Fruit fly (Drosophila melanogaster) whole organism, embryonic: ENCODE data around the gene lilli.

Experiments
- Ada2b ChIP-seq: fragments of 200-800 bp; sonication (Bioruptor generic); IDR thresholded peaks from 2 replicates; pipeline ENCODE4 v1.3.6; 2022; ENCODE audit warnings: missing biosample characterization, missing genetic modification characterization
- B-H1 ChIP-seq: fragments of 200-800 bp; sonication (Bioruptor generic); IDR thresholded peaks from 3 replicates; pipeline ENCODE4 v1.3.6; 2022; ENCODE audit warnings: missing biosample characterization, missing genetic modification characterization
- B-H2 ChIP-seq: fragments of 200-800 bp; sonication (Bioruptor generic); optimal IDR thresholded peaks from 2 replicates; lab custom pipeline; 2018; ENCODE audit warnings: missing biosample characterization, mild to moderate bottlenecking, missing genetic modification characterization
- BEAF-32 ChIP-seq: fragments of 200-800 bp; sonication (Bioruptor generic); optimal IDR thresholded peaks from 3 replicates; lab custom pipeline; 2017; ENCODE audit warnings: missing biosample characterization, missing genetic modification characterization, mild to moderate bottlenecking, moderate library complexity, missing genetic modification reagents
- Blimp-1 ChIP-seq: fragments of 200-800 bp; sonication (Bioruptor generic); optimal IDR thresholded peaks from 3 replicates; lab custom pipeline; 2018; ENCODE audit warnings: missing biosample characterization, missing genetic modification characterization, mild to moderate bottlenecking, moderate library complexity, missing genetic modification reagents
- C15 ChIP-seq: fragments of 200-800 bp; sonication (Bioruptor generic); IDR thresholded peaks from 3 replicates; pipeline ENCODE4 v1.3.6; 2022; ENCODE audit warnings: missing biosample characterization, missing genetic modification characterization
- CG11085 ChIP-seq: fragments of 200-800 bp; sonication (Bioruptor generic); IDR thresholded peaks from 2 replicates; pipeline ENCODE4 v1.3.6; 2022; ENCODE audit warnings: missing biosample characterization, missing genetic modification characterization
- CG12071 ChIP-seq: fragments of 200-800 bp; sonication (Bioruptor generic); optimal IDR thresholded peaks from 3 replicates; lab custom pipeline; 2018; ENCODE audit warnings: missing biosample characterization, mild to moderate bottlenecking, missing genetic modification characterization
- CG12236 ChIP-seq: fragments of 200-800 bp; sonication (Bioruptor generic); optimal IDR thresholded peaks from 2 replicates; lab custom pipeline; 2016; ENCODE audit warnings: missing biosample characterization, missing genetic modification characterization
- CG12744 ChIP-seq: fragments of 200-800 bp; sonication (Bioruptor generic); optimal IDR thresholded peaks from 2 replicates; lab custom pipeline; 2016; ENCODE audit warnings: missing biosample characterization, missing genetic modification characterization
- CG12942 ChIP-seq: fragments of 200-800 bp; sonication (Bioruptor generic); optimal IDR thresholded peaks from 3 replicates; lab custom pipeline; 2016; ENCODE audit warnings: missing biosample characterization, missing genetic modification characterization
- CG17802 ChIP-seq: fragments of 200-800 bp; sonication (Bioruptor generic); optimal IDR thresholded peaks from 2 replicates; lab custom pipeline; 2018; ENCODE audit warnings: missing biosample characterization, mild to moderate bottlenecking, missing genetic modification characterization, moderate library complexity
- CG2875 ChIP-seq: fragments of 200-800 bp; sonication (Bioruptor generic); optimal IDR thresholded peaks from 2 replicates; lab custom pipeline; 2017; ENCODE audit warnings: missing biosample characterization, mild to moderate bottlenecking, missing genetic modification characterization, missing genetic modification reagents
- CG31441 ChIP-seq: fragments of 200-800 bp; sonication (Bioruptor generic); IDR thresholded peaks from 2 replicates; pipeline ENCODE4 v1.3.6; 2022; ENCODE audit warnings: missing biosample characterization, missing genetic modification characterization
- CG3407 ChIP-seq: fragments of 200-800 bp; sonication (Bioruptor generic); optimal IDR thresholded peaks from 2 replicates; lab custom pipeline; 2018; ENCODE audit warnings: missing biosample characterization, mild to moderate bottlenecking, missing genetic modification characterization
- CG4820 ChIP-seq: fragments of 200-800 bp; sonication (Bioruptor generic); optimal IDR thresholded peaks from 3 replicates; lab custom pipeline; 2016; ENCODE audit warnings: missing biosample characterization, missing genetic modification characterization
- CG6272 ChIP-seq: fragments of 200-800 bp; sonication (Bioruptor generic); IDR thresholded peaks from 2 replicates; pipeline ENCODE4 v1.3.6; 2022; ENCODE audit warnings: missing biosample characterization, missing genetic modification characterization
- CG6854 ChIP-seq: fragments of 200-800 bp; sonication (Bioruptor generic); optimal IDR thresholded peaks from 3 replicates; lab custom pipeline; 2017; ENCODE audit warnings: missing biosample characterization, mild to moderate bottlenecking, missing genetic modification characterization
- CG8089 ChIP-seq: fragments of 200-800 bp; sonication (Bioruptor generic); optimal IDR thresholded peaks from 3 replicates; lab custom pipeline; 2016; ENCODE audit warnings: missing biosample characterization, missing genetic modification characterization
- CG8924 ChIP-seq: fragments of 200-800 bp; optimal IDR thresholded peaks from 3 replicates; lab custom pipeline; 2019; ENCODE audit warnings: missing biosample characterization, mild to moderate bottlenecking, missing genetic modification characterization, moderate library complexity
- CG9215 ChIP-seq: fragments of 200-800 bp; sonication (Bioruptor generic); IDR thresholded peaks from 2 replicates; pipeline ENCODE4 v1.3.6; 2022; ENCODE audit warnings: missing biosample characterization, missing genetic modification characterization
- CG9817 ChIP-seq: fragments of 200-800 bp; sonication (Bioruptor generic); optimal IDR thresholded peaks from 2 replicates; lab custom pipeline; 2018; ENCODE audit warnings: missing biosample characterization, mild to moderate bottlenecking, missing genetic modification characterization, moderate library complexity
- CTCF ChIP-seq: fragments of 200-800 bp; sonication (Bioruptor generic); optimal IDR thresholded peaks from 2 replicates; lab custom pipeline; 2017; ENCODE audit warnings: missing biosample characterization, mild to moderate bottlenecking, missing genetic modification characterization, moderate library complexity
- Dll ChIP-seq: fragments of 200-800 bp; sonication (Bioruptor generic); IDR thresholded peaks from 4 replicates; pipeline ENCODE4 v1.3.6; 2022; ENCODE audit warnings: missing biosample characterization, missing genetic modification characterization; ENCODE audit not compliant: partially characterized antibody
- HHEX ChIP-seq: fragments of 200-800 bp; sonication (Bioruptor generic); optimal IDR thresholded peaks from 3 replicates; lab custom pipeline; 2017; ENCODE audit warnings: missing biosample characterization, mild to moderate bottlenecking, missing genetic modification characterization, missing genetic modification reagents
- Hsf ChIP-seq: fragments of 200-800 bp; sonication (Bioruptor generic); optimal IDR thresholded peaks from 3 replicates; lab custom pipeline; 2016; ENCODE audit warnings: missing biosample characterization, missing genetic modification characterization
- Nf-YB ChIP-seq: fragments of 200-800 bp; sonication (Bioruptor generic); optimal IDR thresholded peaks from 3 replicates; lab custom pipeline; 2019; ENCODE audit warnings: missing biosample characterization, mild to moderate bottlenecking, missing genetic modification characterization, moderate library complexity
- Opbp ChIP-seq: fragments of 200-800 bp; sonication (Bioruptor generic); IDR thresholded peaks from 3 replicates; pipeline ENCODE4 v1.3.6; 2022; ENCODE audit warnings: missing biosample characterization, missing genetic modification characterization; ENCODE audit not compliant: partially characterized antibody
- Rfx ChIP-seq: fragments of 200-800 bp; sonication (Bioruptor generic); IDR thresholded peaks from 2 replicates; pipeline ENCODE4 v1.3.6; 2022; ENCODE audit warnings: missing biosample characterization, missing genetic modification characterization
- Side ChIP-seq: fragments of 200-800 bp; sonication (Bioruptor generic); optimal IDR thresholded peaks from 2 replicates; lab custom pipeline; 2016; ENCODE audit warnings: missing biosample characterization, missing genetic modification characterization
- Sox102F ChIP-seq: fragments of 200-800 bp; sonication (Bioruptor generic); optimal IDR thresholded peaks from 2 replicates; lab custom pipeline; 2018; ENCODE audit warnings: missing biosample characterization, mild to moderate bottlenecking, missing genetic modification characterization, moderate library complexity
- ato ChIP-seq: fragments of 200-800 bp; sonication (Bioruptor generic); IDR thresholded peaks from 2 replicates; pipeline ENCODE4 v1.3.6; 2022; ENCODE audit warnings: missing biosample characterization, missing genetic modification characterization; ENCODE audit not compliant: partially characterized antibody
- chn ChIP-seq: fragments of 200-800 bp; sonication (Bioruptor generic); optimal IDR thresholded peaks from 2 replicates; lab custom pipeline; 2016; ENCODE audit warnings: missing biosample characterization, missing genetic modification characterization
- ci ChIP-seq: fragments of 200-800 bp; sonication (Bioruptor generic); IDR thresholded peaks from 3 replicates; pipeline ENCODE4 v1.3.6; 2022; ENCODE audit warnings: missing biosample characterization, missing genetic modification characterization
- croc ChIP-seq: fragments of 200-800 bp; sonication (Bioruptor generic); conservative IDR thresholded peaks from 3 replicates; pipeline ENCODE4 v1.3.6; 2022; ENCODE audit warnings: missing biosample characterization, missing genetic modification characterization
- dimm ChIP-seq: fragments of 200-800 bp; sonication (Bioruptor generic); IDR thresholded peaks from 2 replicates; pipeline ENCODE4 v1.3.6; 2022; ENCODE audit warnings: missing biosample characterization, missing genetic modification characterization
- gce ChIP-seq: fragments of 200-800 bp; sonication (Bioruptor generic); IDR thresholded peaks from 3 replicates; pipeline ENCODE4 v1.3.6; 2022; ENCODE audit warnings: missing biosample characterization, missing genetic modification characterization
- gem ChIP-seq: fragments of 200-800 bp; sonication (Bioruptor generic); optimal IDR thresholded peaks from 2 replicates; lab custom pipeline; 2019; ENCODE audit warnings: missing biosample characterization, mild to moderate bottlenecking, missing genetic modification characterization, moderate library complexity
- gsb-n ChIP-seq: fragments of 200-800 bp; sonication (Bioruptor generic); optimal IDR thresholded peaks from 3 replicates; lab custom pipeline; 2018; ENCODE audit warnings: missing biosample characterization, mild to moderate bottlenecking, missing genetic modification characterization
- ind ChIP-seq: fragments of 200-800 bp; sonication (Bioruptor generic); optimal IDR thresholded peaks from 3 replicates; lab custom pipeline; 2016; ENCODE audit warnings: missing biosample characterization, missing genetic modification characterization
- klu ChIP-seq: fragments of 200-800 bp; sonication (Bioruptor generic); IDR thresholded peaks from 2 replicates; pipeline ENCODE4 v1.3.6; 2022; ENCODE audit warnings: missing biosample characterization, missing genetic modification characterization
- knrl ChIP-seq: fragments of 200-800 bp; sonication (Bioruptor generic); IDR thresholded peaks from 3 replicates; pipeline ENCODE4 v1.3.6; 2022; ENCODE audit warnings: missing biosample characterization, missing genetic modification characterization; ENCODE audit not compliant: partially characterized antibody
- lmd ChIP-seq: fragments of 200-800 bp; sonication (Bioruptor generic); IDR thresholded peaks from 2 replicates; pipeline ENCODE4 v1.3.6; 2022; ENCODE audit warnings: missing biosample characterization, missing genetic modification characterization
- lola ChIP-seq, 3 experiments: fragments of >200 bp in 2 of 3; fragments of 200-800 bp in 1 of 3; sonication (Bioruptor generic) in 1 of 3; optimal IDR thresholded peaks; 2 replicates each; lab custom pipeline; 2017 to 2019; ENCODE audit warnings: missing biosample characterization in 3 of 3, missing genetic modification characterization in 3 of 3, mild to moderate bottlenecking in 1 of 3, moderate library complexity in 1 of 3
- pnt ChIP-seq: fragments of 200-800 bp; sonication (Bioruptor generic); optimal IDR thresholded peaks from 3 replicates; lab custom pipeline; 2016; ENCODE audit warnings: missing biosample characterization, missing genetic modification characterization
- seq ChIP-seq: fragments of 200-800 bp; sonication (Bioruptor generic); IDR thresholded peaks from 2 replicates; pipeline ENCODE4 v1.3.6; 2022; ENCODE audit warnings: missing biosample characterization, missing genetic modification characterization
- slou ChIP-seq: fragments of 200-800 bp; sonication (Bioruptor generic); optimal IDR thresholded peaks from 3 replicates; lab custom pipeline; 2016; ENCODE audit warnings: missing biosample characterization, missing genetic modification characterization
- so ChIP-seq: fragments of 200-800 bp; sonication (Bioruptor generic); IDR thresholded peaks from 3 replicates; pipeline ENCODE4 v1.3.6; 2022; ENCODE audit warnings: missing biosample characterization, missing genetic modification characterization
- tgo ChIP-seq: fragments of 200-800 bp; sonication (Bioruptor generic); IDR thresholded peaks from 3 replicates; pipeline ENCODE4 v1.3.6; 2022; ENCODE audit warnings: missing biosample characterization, missing genetic modification characterization
- tna ChIP-seq: fragments of 200-800 bp; sonication (Bioruptor generic); IDR thresholded peaks from 2 replicates; pipeline ENCODE4 v1.3.6; 2022; ENCODE audit warnings: missing biosample characterization, missing genetic modification characterization; ENCODE audit not compliant: partially characterized antibody
- z ChIP-seq: fragments of 200-800 bp; sonication (Bioruptor generic); IDR thresholded peaks from 3 replicates; pipeline ENCODE4 v1.3.6; 2022; ENCODE audit warnings: missing biosample characterization, missing genetic modification characterization
- zen ChIP-seq: fragments of 200-800 bp; sonication (Bioruptor generic); optimal IDR thresholded peaks from 3 replicates; lab custom pipeline; 2018; ENCODE audit warnings: missing biosample characterization, mild to moderate bottlenecking, missing genetic modification characterization, moderate library complexity

The lilli gene

dm6 chr2L:2905051-2905446 lies 19.3 kb downstream of the lilli start (continued):
- TF ChIP-seq CG8924 (tag; lab: Kevin White, UChicago): peak; percentile 70
- no peak for TF ChIP-seq B-H2 (GFP tag; lab: Kevin White, UChicago)
- TF ChIP-seq B-H1 (GFP tag; lab: Robert Waterston, UW): no peak
- peak; percentile 26 for TF ChIP-seq HHEX
- no peak for TF ChIP-seq CG17802
- TF ChIP-seq ato (GFP tag; lab: Robert Waterston, UW): no peak
- TF ChIP-seq slou (GFP tag; lab: Kevin White, UChicago): no peak
- TF ChIP-seq Nf-YB (GFP tag; lab: Kevin White, UChicago): no peak
- peak; percentile 45 for TF ChIP-seq ind (GFP tag; lab: Kevin White, UChicago)
- no peak for TF ChIP-seq tna (GFP tag; lab: Robert Waterston, UW)
- TF ChIP-seq Side (GFP tag; lab: Kevin White, UChicago): no peak
- no peak for TF ChIP-seq CG8089 (GFP tag; lab: Kevin White, UChicago)
- TF ChIP-seq BEAF-32 (GFP tag; lab: Kevin White, UChicago): no peak
- 0 out of 3 replicates have a peak, but pooled peaks have one; percentile 9 for TF ChIP-seq z (GFP tag; lab: Robert Waterston, UW)
- peak; percentile 89 for TF ChIP-seq Sox102F (GFP tag; lab: Kevin White, UChicago)
- peak; percentile 84 for TF ChIP-seq gem (tag; lab: Kevin White, UChicago)
- TF ChIP-seq CG3407 (GFP tag; lab: Kevin White, UChicago): peak; percentile 21
- TF ChIP-seq CG12236 (GFP tag; lab: Kevin White, UChicago): no peak
- no peak for TF ChIP-seq CG9817 (tag; lab: Kevin White, UChicago)
- no peak for TF ChIP-seq C15 (GFP tag; lab: Robert Waterston, UW)
- TF ChIP-seq lmd (GFP tag; lab: Robert Waterston, UW): peak; percentile 72
- no peak for TF ChIP-seq pnt
- TF ChIP-seq so (GFP tag; lab: Robert Waterston, UW): no peak
- no peak for TF ChIP-seq chn
- peak; percentile 12 for TF ChIP-seq CG4820
- TF ChIP-seq Rfx: peak; percentile 42; the same call in 1 of the 2 replicates
- TF ChIP-seq zen (tag; lab: Kevin White, UChicago): no peak
- no peak for TF ChIP-seq Ada2b (GFP tag; lab: Robert Waterston, UW)
- no peak for TF ChIP-seq CG6854 (GFP tag; lab: Kevin White, UChicago)
- TF ChIP-seq Hsf (GFP tag; lab: Kevin White, UChicago): no peak
- TF ChIP-seq CG6272 (GFP tag; lab: Robert Waterston, UW): no peak
- TF ChIP-seq ci (GFP tag; lab: Robert Waterston, UW): peak; percentile 74; the same call in 2 of the 3 replicates
- no peak for TF ChIP-seq lola (GFP tag; optimal IDR thresholded peaks at IDR 0.05; lab: Kevin White, UChicago)
- TF ChIP-seq tgo: peak; percentile 68
- peak; percentile 12 for TF ChIP-seq CG2875 (GFP tag; lab: Kevin White, UChicago)
- no peak for TF ChIP-seq seq
- peak; percentile 24; the same call in 1 of the 2 replicates for TF ChIP-seq dimm (GFP tag; lab: Robert Waterston, UW)
- no peak for TF ChIP-seq klu (GFP tag; lab: Robert Waterston, UW)
- TF ChIP-seq croc (GFP tag; lab: Robert Waterston, UW): peak; percentile 24; the same call in 1 of the 3 replicates
- TF ChIP-seq CG11085 (GFP tag; lab: Robert Waterston, UW): no peak
- TF ChIP-seq gce (GFP tag; lab: Robert Waterston, UW): 0 out of 3 replicates have a peak, but pooled peaks have one; percentile 38
- TF ChIP-seq CG9215 (GFP tag; lab: Robert Waterston, UW): no peak
- no peak for TF ChIP-seq Opbp
- TF ChIP-seq CG12744 (GFP tag; lab: Kevin White, UChicago): no peak
- TF ChIP-seq Dll: no peak
- no peak for TF ChIP-seq CG12071 (GFP tag; lab: Kevin White, UChicago)
- TF ChIP-seq Blimp-1 (GFP tag; lab: Kevin White, UChicago): peak; percentile 50
- TF ChIP-seq CG12942 (GFP tag; lab: Kevin White, UChicago): no peak
- peak; percentile 68 for TF ChIP-seq CG31441
- TF ChIP-seq knrl (GFP tag; lab: Robert Waterston, UW): no peak
- no peak for TF ChIP-seq CTCF
- no peak for TF ChIP-seq gsb-n (tag; lab: Kevin White, UChicago)
